Worm (Caenorhabditis elegans) whole organism, midembryonic: ENCODE measurements around the gene C30F2.5.

Experiments used
- cog-1 ChIP-seq: sonication (generic microtip); optimal IDR thresholded peaks from 2 replicates; lab custom pipeline; 2016; ENCODE audit warnings: missing genetic modification characterization, missing compliant biosample characterization
- flt-1 ChIP-seq: fragments of 200-800 bp; sonication (Bioruptor generic); IDR thresholded peaks from 2 replicates; pipeline ENCODE4 v1.3.6; 2022; ENCODE audit warnings: missing genetic modification characterization, missing compliant biosample characterization
- klf-2 ChIP-seq: fragments of 200-800 bp; sonication (Bioruptor generic); conservative IDR thresholded peaks from 2 replicates; pipeline ENCODE4 v1.3.6; 2022; ENCODE audit warnings: missing genetic modification reagents, missing genetic modification characterization, missing compliant biosample characterization
- ref-1 ChIP-seq: fragments of 200-800 bp; sonication (Bioruptor generic); conservative IDR thresholded peaks from 2 replicates; pipeline ENCODE4 v1.3.6; 2022; ENCODE audit warnings: missing genetic modification reagents, missing genetic modification characterization, missing compliant biosample characterization
- tab-1 ChIP-seq: fragments of 200-800 bp; sonication (Bioruptor generic); IDR thresholded peaks from 2 replicates; pipeline ENCODE4 v1.3.6; 2022; ENCODE audit warnings: missing genetic modification characterization, missing compliant biosample characterization
- ztf-23 ChIP-seq: fragments of 200-800 bp; sonication (Bioruptor generic); IDR thresholded peaks from 2 replicates; pipeline ENCODE4 v1.3.6; 2022; ENCODE audit warnings: missing genetic modification reagents, missing genetic modification characterization, missing compliant biosample characterization
- ztf-29 ChIP-seq: fragments of 200-800 bp; sonication (Bioruptor generic); IDR thresholded peaks from 2 replicates; pipeline ENCODE4 v1.3.6; 2022; ENCODE audit warnings: missing genetic modification reagents, missing genetic modification characterization, missing compliant biosample characterization

DNA sequence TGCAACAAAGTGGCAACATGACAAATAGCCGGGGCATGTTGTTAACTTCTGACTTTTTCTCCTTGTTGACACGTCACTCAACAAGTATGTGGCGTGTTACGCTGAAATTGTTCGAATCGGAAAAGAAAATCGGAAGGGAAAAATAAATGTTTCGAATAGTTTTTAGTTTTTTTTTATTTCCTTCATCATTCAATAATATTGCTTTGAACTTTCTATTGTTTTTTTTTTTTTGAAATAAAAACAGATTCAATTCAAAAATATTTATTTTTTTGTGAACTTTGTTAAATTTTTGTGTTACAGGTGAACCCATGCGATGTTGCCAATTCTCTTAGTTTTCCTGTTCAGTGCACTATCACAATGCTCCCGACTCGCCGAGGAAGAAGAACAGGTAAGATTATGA lies 44.9 kb upstream of the C30F2.5 start, which contains the start of gene cpd-2:
- TF ChIP-seq ref-1 (no peak), klf-2 (GFP tag; lab: Robert Waterston, UW) (no peak), ztf-23 (GFP tag; lab: Robert Waterston, UW) (no peak), tab-1 (GFP tag; lab: Robert Waterston, UW) (no peak), flt-1 (GFP tag; lab: Robert Waterston, UW) (no peak), cog-1 (tag; lab: Kevin White, UChicago) (no peak), ztf-29 (GFP tag; lab: Robert Waterston, UW) (no peak)
